Worm (Caenorhabditis elegans) whole organism, L3 larva: ENCODE data around the gene Y75B8A.24.
A peak's percentile ranks its signal among the peaks of the same experiment; 100 is the strongest.

ENCODE experiments used
- R02D3.7 ChIP-seq: fragments of 150-350 bp; optimal IDR thresholded peaks from 2 replicates; lab custom pipeline; 2014; ENCODE audit warnings: missing biosample characterization, missing genetic modification characterization
- ZK546.5 ChIP-seq: sonication (generic microtip); optimal IDR thresholded peaks from 2 replicates; lab custom pipeline; 2017; ENCODE audit warnings: missing biosample characterization, missing genetic modification characterization
- aly-2 ChIP-seq: fragments of 150-350 bp; optimal IDR thresholded peaks from 2 replicates; lab custom pipeline; 2014; ENCODE audit warnings: missing biosample characterization, missing genetic modification characterization
- ceh-28 ChIP-seq: fragments of 150-350 bp; optimal IDR thresholded peaks from 2 replicates; lab custom pipeline; 2014; ENCODE audit warnings: missing biosample characterization, missing genetic modification reagents, missing genetic modification characterization
- ceh-82 ChIP-seq: fragments of 150-350 bp; optimal IDR thresholded peaks from 2 replicates; lab custom pipeline; 2014; ENCODE audit warnings: missing biosample characterization, missing genetic modification characterization
- ceh-9 ChIP-seq: sonication (generic microtip); optimal IDR thresholded peaks from 2 replicates; lab custom pipeline; 2018; ENCODE audit warnings: missing biosample characterization, missing genetic modification characterization
- daf-12 ChIP-seq: fragments of 150-350 bp; optimal IDR thresholded peaks from 2 replicates; lab custom pipeline; 2014; ENCODE audit warnings: missing biosample characterization, missing genetic modification reagents, missing genetic modification characterization
- egl-27 ChIP-seq: sonication (generic microtip); optimal IDR thresholded peaks from 4 replicates; lab custom pipeline; 2017; ENCODE audit warnings: missing biosample characterization, missing genetic modification reagents, missing genetic modification characterization
- elt-1 ChIP-seq: fragments of 150-350 bp; optimal IDR thresholded peaks from 2 replicates; lab custom pipeline; 2014; ENCODE audit warnings: missing biosample characterization, missing genetic modification characterization
- elt-2 ChIP-seq: sonication (generic microtip); optimal IDR thresholded peaks from 2 replicates; lab custom pipeline; 2016; ENCODE audit warnings: missing genetic modification reagents, mild to moderate bottlenecking, missing genetic modification characterization, missing compliant biosample characterization
- elt-3 ChIP-seq, 3 experiments: fragments of 150-350 bp in 1 of 3; sonication (generic microtip) in 2 of 3; optimal IDR thresholded peaks; 2 replicates in 2 of 3; 4 replicates in 1 of 3; lab custom pipeline; 2014 to 2017; ENCODE audit warnings: missing biosample characterization in 3 of 3, missing genetic modification characterization in 3 of 3
- eor-1 ChIP-seq, 2 experiments: fragments of 150-350 bp; optimal IDR thresholded peaks; 2 replicates each; lab custom pipeline; 2014 to 2018; ENCODE audit warnings: missing biosample characterization in 2 of 2, missing genetic modification characterization in 2 of 2
- fkh-2 ChIP-seq: fragments of 150-350 bp; optimal IDR thresholded peaks from 2 replicates; lab custom pipeline; 2014; ENCODE audit warnings: missing biosample characterization, missing genetic modification reagents, missing genetic modification characterization
- hmg-11 ChIP-seq: sonication (generic microtip); optimal IDR thresholded peaks from 2 replicates; lab custom pipeline; 2016; ENCODE audit warnings: missing genetic modification characterization, missing compliant biosample characterization
- jun-1 ChIP-seq: fragments of 150-350 bp; optimal IDR thresholded peaks from 2 replicates; lab custom pipeline; 2014; ENCODE audit warnings: missing biosample characterization, missing genetic modification reagents, missing genetic modification characterization
- lin-15B ChIP-seq: fragments of 150-350 bp; optimal IDR thresholded peaks from 2 replicates; lab custom pipeline; 2014; ENCODE audit warnings: missing biosample characterization, missing genetic modification characterization
- lin-39 ChIP-seq: fragments of 150-350 bp; optimal IDR thresholded peaks from 2 replicates; lab custom pipeline; 2018; ENCODE audit warnings: missing biosample characterization, missing genetic modification reagents, missing genetic modification characterization
- lsy-12 ChIP-seq: sonication (generic microtip); optimal IDR thresholded peaks from 2 replicates; lab custom pipeline; 2016; ENCODE audit warnings: mild to moderate bottlenecking, missing genetic modification characterization, missing compliant biosample characterization
- mml-1 ChIP-seq: fragments of 150-350 bp; sonication (generic microtip); optimal IDR thresholded peaks from 3 replicates; lab custom pipeline; 2014; ENCODE audit warnings: missing biosample characterization, missing genetic modification characterization
- nfya-1 ChIP-seq: sonication (generic microtip); optimal IDR thresholded peaks from 2 replicates; lab custom pipeline; 2017; ENCODE audit warnings: missing genetic modification characterization, mild to moderate bottlenecking, missing compliant biosample characterization, antibody characterized with exemption, moderate library complexity; ENCODE audit not compliant: insufficient read depth
- nhr-12 ChIP-seq: fragments of 150-350 bp; optimal IDR thresholded peaks from 2 replicates; lab custom pipeline; 2014; ENCODE audit warnings: missing biosample characterization, missing genetic modification characterization
- nhr-23 ChIP-seq: fragments of 150-350 bp; optimal IDR thresholded peaks from 2 replicates; lab custom pipeline; 2014; ENCODE audit warnings: missing biosample characterization, missing genetic modification reagents, missing genetic modification characterization
- nhr-43 ChIP-seq: sonication (generic microtip); optimal IDR thresholded peaks from 2 replicates; lab custom pipeline; 2016; ENCODE audit warnings: mild to moderate bottlenecking, missing genetic modification characterization, missing compliant biosample characterization; ENCODE audit not compliant: poor library complexity, severe bottlenecking
- nhr-67 ChIP-seq: fragments of 150-350 bp; optimal IDR thresholded peaks from 2 replicates; lab custom pipeline; 2014; ENCODE audit warnings: missing biosample characterization, missing genetic modification characterization
- nhr-76 ChIP-seq: fragments of 150-350 bp; sonication (generic microtip); optimal IDR thresholded peaks from 5 replicates; lab custom pipeline; 2014; ENCODE audit warnings: missing biosample characterization, missing genetic modification characterization
- pha-4 ChIP-seq: fragments of 150-350 bp; optimal IDR thresholded peaks from 2 replicates; lab custom pipeline; 2014; ENCODE audit warnings: missing biosample characterization, missing genetic modification reagents, missing genetic modification characterization
- sea-2 ChIP-seq: fragments of 150-350 bp; sonication (generic microtip); optimal IDR thresholded peaks from 4 replicates; lab custom pipeline; 2014; ENCODE audit warnings: missing biosample characterization, missing genetic modification reagents, missing genetic modification characterization
- skn-1 ChIP-seq: fragments of 150-350 bp; optimal IDR thresholded peaks from 2 replicates; lab custom pipeline; 2014; ENCODE audit warnings: missing biosample characterization, missing genetic modification characterization
- tbx-2 ChIP-seq: sonication (generic microtip); optimal IDR thresholded peaks from 2 replicates; lab custom pipeline; 2016; ENCODE audit warnings: mild to moderate bottlenecking, missing genetic modification characterization, missing compliant biosample characterization
- unc-39 ChIP-seq: sonication (generic microtip); optimal IDR thresholded peaks from 4 replicates; lab custom pipeline; 2017; ENCODE audit warnings: missing biosample characterization, missing genetic modification characterization
- zag-1 ChIP-seq: fragments of 150-350 bp; optimal IDR thresholded peaks from 2 replicates; lab custom pipeline; 2014; ENCODE audit warnings: missing biosample characterization, missing genetic modification characterization
- ztf-11 ChIP-seq: fragments of 150-350 bp; optimal IDR thresholded peaks from 2 replicates; lab custom pipeline; 2014; ENCODE audit warnings: missing biosample characterization, missing genetic modification characterization
- ztf-4 ChIP-seq: fragments of 150-350 bp; optimal IDR thresholded peaks from 2 replicates; lab custom pipeline; 2014; ENCODE audit warnings: missing biosample characterization, missing genetic modification characterization

Gene Y75B8A.24

ce11 chrIII:12315179-12315578 is 41.6 kb upstream of the Y75B8A.24 start, which contains the start of gene Y75B8A.37:
TSS of gene Y75B8A.37 (plus strand) at chrIII:12315479.
- TF ChIP-seq ceh-82 (no peak), tbx-2 (tag; lab: Kevin White, UChicago) (no peak), ztf-11 (tag; lab: Kevin White, UChicago) (no peak)

ce11 chrIII:12312886-12313285 is 39.3 kb upstream of the Y75B8A.24 start, which contains the start of gene Y75B8A.39:
TSS of gene Y75B8A.39 (plus strand) at chrIII:12313186.
- no peak for TF ChIP-seq tbx-2 (tag; lab: Kevin White, UChicago)
- no peak for TF ChIP-seq mml-1 (tag; lab: Kevin White, UChicago)
- TF ChIP-seq aly-2 (tag; lab: Kevin White, UChicago) = no peak
- TF ChIP-seq jun-1 (tag; lab: Kevin White, UChicago) = no peak
- TF ChIP-seq zag-1 (tag; lab: Kevin White, UChicago) = no peak
- no peak for TF ChIP-seq lsy-12 (tag; lab: Kevin White, UChicago)
- no peak for TF ChIP-seq daf-12 (tag; lab: Kevin White, UChicago)
- TF ChIP-seq egl-27 (tag; lab: Kevin White, UChicago) = no peak
- no peak for TF ChIP-seq R02D3.7 (tag; lab: Kevin White, UChicago)
- TF ChIP-seq ztf-4 (tag; lab: Kevin White, UChicago) = no peak
- no peak for TF ChIP-seq pha-4
- TF ChIP-seq eor-1 (tag; optimal IDR thresholded peaks at IDR 0.05; lab: Kevin White, UChicago) = no peak
- TF ChIP-seq unc-39 (tag; lab: Kevin White, UChicago) = no peak
- TF ChIP-seq nhr-12 (tag; lab: Kevin White, UChicago) = no peak
- TF ChIP-seq nhr-67 (tag; lab: Kevin White, UChicago) = no peak
- no peak for TF ChIP-seq nhr-76 (tag; lab: Kevin White, UChicago)
- no peak for TF ChIP-seq lin-39 (tag; lab: Kevin White, UChicago)
- TF ChIP-seq, all 47 proteins: peak for 0

- TF ChIP-seq elt-2 (tag; lab: Kevin White, UChicago) (peak; percentile 55), hmg-11 (tag; lab: Kevin White, UChicago) (no peak), nhr-23 (tag; lab: Kevin White, UChicago) (no peak), zag-1 (tag; lab: Kevin White, UChicago) (no peak), elt-1 (tag; lab: Kevin White, UChicago) (no peak), ceh-28 (tag; lab: Kevin White, UChicago) (no peak), sea-2 (GFP tag; lab: Kevin White, UChicago) (no peak), ztf-11 (tag; lab: Kevin White, UChicago) (no peak)
Observed at ce11 chrIII:12307475-12307874, 33.9 kb upstream of the Y75B8A.24 start, which contains the start of gene pqn-92. TSS of gene pqn-92 (plus strand) at chrIII:12307781.

ce11 chrIII:12304805-12305377 is 31.3 kb upstream of the Y75B8A.24 start:
- TF ChIP-seq pha-4 = peak; percentile 66
- TF ChIP-seq skn-1 (tag; lab: Kevin White, UChicago) = no peak
- TF ChIP-seq lsy-12 (tag; lab: Kevin White, UChicago) = no peak

ce11 chrIII:12303084-12303483 is 29.5 kb upstream of the Y75B8A.24 start, which contains the start of gene mrp-8:
TSS of gene mrp-8 (minus strand) at chrIII:12303184.
- TF ChIP-seq elt-3 (tag; optimal IDR thresholded peaks at IDR 0.05; lab: Kevin White, UChicago) (no peak), ZK546.5 (tag; lab: Kevin White, UChicago) (no peak), hmg-11 (tag; lab: Kevin White, UChicago) (no peak), egl-27 (tag; lab: Kevin White, UChicago) (no peak), lin-15B (no peak), nfya-1 (tag; lab: Kevin White, UChicago) (no peak), elt-2 (tag; lab: Kevin White, UChicago) (no peak), nhr-43 (no peak), skn-1 (tag; lab: Kevin White, UChicago) (no peak), ceh-28 (tag; lab: Kevin White, UChicago) (no peak), ceh-9 (no peak), elt-1 (tag; lab: Kevin White, UChicago) (no peak), fkh-2 (no peak)
- TF ChIP-seq, all 47 proteins: peak for 0
